Worm (Caenorhabditis elegans) whole organism, mixed stage, embryonic: Measurements from ENCODE around the gene set-20.

Experiments used
- elt-3 ChIP-seq: fragments of 150-350 bp; optimal IDR thresholded peaks from 2 replicates; lab custom pipeline; 2014; ENCODE audit warnings: missing biosample characterization, missing genetic modification characterization
- mep-1 ChIP-seq: fragments of 150-350 bp; optimal IDR thresholded peaks from 2 replicates; lab custom pipeline; 2017; ENCODE audit warnings: missing biosample characterization, missing genetic modification reagents, missing genetic modification characterization, inconsistent platforms
- mls-2 ChIP-seq: sonication (generic microtip); optimal IDR thresholded peaks from 2 replicates; lab custom pipeline; 2016; ENCODE audit warnings: mild to moderate bottlenecking, missing genetic modification characterization, moderate library complexity, missing compliant biosample characterization
- snpc-4 ChIP-seq: fragments of 150-350 bp; optimal IDR thresholded peaks from 2 replicates; lab custom pipeline; 2014; ENCODE audit warnings: missing biosample characterization, missing genetic modification characterization
- ztf-11 ChIP-seq: fragments of 150-350 bp; optimal IDR thresholded peaks from 2 replicates; lab custom pipeline; 2014; ENCODE audit warnings: missing biosample characterization, missing genetic modification characterization

- no peak for TF ChIP-seq snpc-4 (tag; lab: Kevin White, UChicago)
- no peak for TF ChIP-seq elt-3
- no peak for TF ChIP-seq mep-1 (tag; lab: Kevin White, UChicago)
- TF ChIP-seq mls-2 (tag; lab: Kevin White, UChicago): no peak
- no peak for TF ChIP-seq ztf-11 (tag; lab: Kevin White, UChicago)
Observed at ce11 chrX:5692099-5692498, 6.1 kb upstream of the set-20 start, which contains the start of gene W01C8.1.
